Fruit fly (Drosophila melanogaster): ENCODE results near the gene Cnep1r2.

The Cnep1r2 gene

DNA sequence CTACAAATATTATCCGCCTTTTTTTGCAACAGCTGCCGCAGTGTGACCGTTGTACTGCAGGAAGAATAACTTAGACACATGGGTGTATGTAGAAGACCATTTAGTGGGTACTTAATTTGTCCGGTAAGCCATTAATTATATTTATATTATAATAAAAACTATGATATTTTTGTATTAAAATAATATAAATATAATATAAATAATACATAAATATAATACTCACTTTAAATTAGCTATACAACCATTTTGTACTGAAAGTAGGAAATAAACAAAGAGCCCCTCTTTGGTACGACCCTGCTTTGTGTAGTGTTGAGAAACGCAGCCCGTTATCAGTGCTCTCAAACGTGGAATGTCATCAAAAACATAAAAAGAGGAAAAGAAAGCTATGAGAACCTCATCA is at the start of gene Cnep1r2:
Cnep1r2 (plus strand) TSS at position 328 of the 400 bp plus-strand sequence.
- TF ChIP-seq CG12605 (GFP tag; IDR thresholded peaks at IDR 0.05) (peak; percentile 76), CG14655 (GFP tag; optimal IDR thresholded peaks at IDR 0.05) (peak; percentile 92), Pif1A (GFP tag; optimal IDR thresholded peaks at IDR 0.05) (no peak), CG32121 (GFP tag; IDR thresholded peaks at IDR 0.05) (peak; percentile 91), CG10348 (GFP tag; IDR thresholded peaks at IDR 0.05) (peak; percentile 74; the same call in 1 of the 2 replicates), CG34367 (tag; optimal IDR thresholded peaks at IDR 0.05) (peak; percentile 86), gl (tag; optimal IDR thresholded peaks at IDR 0.05) (peak; percentile 65), Snoo (tag; optimal IDR thresholded peaks at IDR 0.05) (peak; percentile 93), CG8301 (tag; optimal IDR thresholded peaks at IDR 0.05) (peak; percentile 87), CG15710 (tag; optimal IDR thresholded peaks at IDR 0.05) (peak; percentile 97), EcR (GFP tag; optimal IDR thresholded peaks at IDR 0.05) (no peak), fd96Ca (GFP tag; IDR thresholded peaks at IDR 0.05) (peak; percentile 86), CG9948 (tag; optimal IDR thresholded peaks at IDR 0.05) (peak; percentile 95), CG4496 (GFP tag; IDR thresholded peaks at IDR 0.05) (peak; percentile 94), Pif1B (GFP tag; optimal IDR thresholded peaks at IDR 0.05) (peak; percentile 86), CG8159 (tag; optimal IDR thresholded peaks at IDR 0.05) (peak; percentile 97), rn (GFP tag; IDR thresholded peaks at IDR 0.05) (peak; percentile 85), CG17806 (tag; optimal IDR thresholded peaks at IDR 0.05) (peak; percentile 95), CG13204 (GFP tag; optimal IDR thresholded peaks at IDR 0.05) (no peak), D1 (tag; optimal IDR thresholded peaks at IDR 0.05) (peak; percentile 84), Ets98B (GFP tag; IDR thresholded peaks at IDR 0.05) (peak; percentile 85)

DNA sequence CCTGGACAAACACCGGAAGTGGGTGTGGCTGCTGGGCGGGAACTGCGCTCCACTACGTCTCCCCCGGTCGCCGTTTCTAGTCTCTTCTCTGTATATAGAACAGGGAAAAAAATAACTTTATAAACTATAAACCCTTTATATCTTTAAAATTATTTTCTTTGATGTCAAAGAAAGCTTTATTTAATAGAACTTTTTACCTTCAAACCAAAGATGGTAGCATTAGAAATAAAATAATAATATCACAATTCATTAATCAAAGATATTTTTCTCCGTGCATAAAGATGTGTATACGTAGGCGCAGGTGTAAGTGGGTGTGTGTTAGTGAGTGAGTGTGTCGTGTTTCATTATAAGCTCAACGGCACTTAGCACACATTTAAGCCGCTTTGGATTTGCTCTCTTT is 38.4 kb upstream of the Cnep1r2 start:
- no peak for TF ChIP-seq CG8159 (tag; optimal IDR thresholded peaks at IDR 0.05)
- no peak for TF ChIP-seq Pif1B (GFP tag; optimal IDR thresholded peaks at IDR 0.05)
- TF ChIP-seq gl (tag; optimal IDR thresholded peaks at IDR 0.05) = no peak
- no peak for TF ChIP-seq Pif1A (GFP tag; optimal IDR thresholded peaks at IDR 0.05)
- TF ChIP-seq CG34367 (tag; optimal IDR thresholded peaks at IDR 0.05) = no peak
- no peak for TF ChIP-seq CG4496 (GFP tag; IDR thresholded peaks at IDR 0.05)
- no peak for TF ChIP-seq CG12605 (GFP tag; IDR thresholded peaks at IDR 0.05)
- TF ChIP-seq Ets98B (GFP tag; IDR thresholded peaks at IDR 0.05) = no peak

DNA sequence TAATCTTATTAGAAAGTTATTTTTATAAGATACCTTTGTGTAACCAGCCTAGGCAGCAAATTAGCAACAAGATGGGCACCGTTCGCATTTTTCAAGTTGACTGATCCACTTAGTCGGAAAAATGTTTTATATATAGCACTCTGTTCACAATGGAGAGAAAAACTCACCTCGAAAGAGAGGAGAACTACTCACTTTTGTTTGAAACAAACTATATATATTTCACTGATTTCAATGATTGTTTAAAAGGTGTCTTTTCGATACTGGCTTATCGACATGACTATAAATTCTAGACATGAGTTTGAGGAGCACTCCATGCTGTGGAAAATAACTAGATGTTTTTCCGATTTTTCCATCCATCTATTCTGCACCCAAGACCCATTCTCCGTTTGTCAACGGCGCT is 14.5 kb upstream of the Cnep1r2 start, which contains the start of gene CG42521:
CG42521 (minus strand) TSS at position 101 of the 400 bp plus-strand sequence.
- no peak for TF ChIP-seq CG17806 (tag; optimal IDR thresholded peaks at IDR 0.05)
- no peak for TF ChIP-seq CG8301 (tag; optimal IDR thresholded peaks at IDR 0.05)
- TF ChIP-seq CG9948 (tag; optimal IDR thresholded peaks at IDR 0.05) = no peak
- TF ChIP-seq CG12605 (GFP tag; IDR thresholded peaks at IDR 0.05) = no peak

DNA sequence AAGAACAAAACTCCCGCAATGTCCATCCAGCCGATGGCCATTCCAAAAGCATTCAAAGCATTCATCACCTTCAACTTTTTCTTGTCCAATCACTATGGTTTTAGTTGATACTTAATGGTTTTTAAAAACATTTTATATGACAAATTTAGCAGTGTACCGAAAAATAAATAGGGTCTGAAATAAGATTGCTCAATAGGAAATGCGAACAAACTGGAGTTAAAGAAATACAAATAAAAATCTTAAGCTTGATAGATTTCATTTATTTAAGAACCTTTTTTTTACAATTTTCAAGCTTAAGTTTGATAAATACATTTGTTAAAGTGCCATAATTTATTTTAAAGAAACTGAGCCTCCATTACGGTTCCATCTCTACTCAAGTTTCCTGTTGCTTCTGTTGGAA is 12.4 kb upstream of the Cnep1r2 start, which contains the start of gene CG43127:
CG43127 (minus strand) TSS at position 101 of the 400 bp plus-strand sequence.
- TF ChIP-seq CG4496 (GFP tag; IDR thresholded peaks at IDR 0.05) (no peak), Pif1B (GFP tag; optimal IDR thresholded peaks at IDR 0.05) (no peak), CG13204 (GFP tag; optimal IDR thresholded peaks at IDR 0.05) (no peak), CG32121 (GFP tag; IDR thresholded peaks at IDR 0.05) (no peak), CG34367 (tag; optimal IDR thresholded peaks at IDR 0.05) (no peak), Ets98B (GFP tag; IDR thresholded peaks at IDR 0.05) (no peak), CG14655 (GFP tag; optimal IDR thresholded peaks at IDR 0.05) (no peak), CG9948 (tag; optimal IDR thresholded peaks at IDR 0.05) (no peak)

DNA sequence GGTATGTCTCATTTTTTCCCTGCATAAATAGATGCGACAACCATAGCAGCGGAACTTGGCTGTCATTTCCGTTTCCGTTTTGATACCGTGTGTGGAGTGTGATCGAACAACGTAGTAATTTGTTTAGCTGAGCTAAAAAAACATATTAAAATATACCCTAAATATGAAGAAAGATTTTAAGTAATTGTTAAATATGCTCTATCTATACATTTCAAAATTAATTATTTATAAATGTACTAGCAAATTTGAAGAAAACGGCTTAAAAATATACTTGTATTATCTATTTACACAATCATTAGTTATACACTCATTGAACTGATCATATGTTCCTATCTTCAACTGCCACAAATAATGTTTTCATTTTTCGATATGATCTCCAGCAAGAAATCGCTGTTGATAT is 11.7 kb upstream of the Cnep1r2 start, which contains the start of gene CG34238:
CG34238 (plus strand) TSS at position 301 of the 400 bp plus-strand sequence.
- TF ChIP-seq fd96Ca (GFP tag; IDR thresholded peaks at IDR 0.05) (no peak), CG10348 (GFP tag; IDR thresholded peaks at IDR 0.05) (no peak), CG34367 (tag; optimal IDR thresholded peaks at IDR 0.05) (no peak), CG14655 (GFP tag; optimal IDR thresholded peaks at IDR 0.05) (no peak), CG13204 (GFP tag; optimal IDR thresholded peaks at IDR 0.05) (no peak), CG32121 (GFP tag; IDR thresholded peaks at IDR 0.05) (no peak), CG8301 (tag; optimal IDR thresholded peaks at IDR 0.05) (no peak)

DNA sequence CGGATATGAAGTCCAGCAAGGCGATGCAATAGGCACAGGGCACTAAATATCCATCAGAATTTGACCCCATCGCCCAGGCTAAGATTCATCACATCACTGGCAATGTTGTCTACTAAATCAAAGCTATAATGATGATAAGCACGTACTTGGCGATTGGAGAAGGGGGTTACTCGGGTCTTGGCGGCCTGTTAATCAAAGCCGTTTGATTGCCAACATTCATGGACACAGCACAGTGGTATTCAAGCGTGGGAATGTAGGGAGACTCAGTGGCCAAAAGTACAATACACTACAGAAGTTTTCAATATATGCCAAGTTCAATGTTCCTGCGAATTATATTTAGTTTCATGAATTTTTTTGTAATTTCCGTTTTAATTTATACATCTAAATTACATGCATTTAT is 9.6 kb upstream of the Cnep1r2 start, which contains the start of gene CG14151:
CG14151 (minus strand) TSS at position 101 of the 400 bp plus-strand sequence.
- TF ChIP-seq rn (GFP tag; IDR thresholded peaks at IDR 0.05) (no peak), CG17806 (tag; optimal IDR thresholded peaks at IDR 0.05) (no peak), CG32121 (GFP tag; IDR thresholded peaks at IDR 0.05) (no peak), CG9948 (tag; optimal IDR thresholded peaks at IDR 0.05) (no peak), CG12605 (GFP tag; IDR thresholded peaks at IDR 0.05) (no peak), D1 (tag; optimal IDR thresholded peaks at IDR 0.05) (no peak)

DNA sequence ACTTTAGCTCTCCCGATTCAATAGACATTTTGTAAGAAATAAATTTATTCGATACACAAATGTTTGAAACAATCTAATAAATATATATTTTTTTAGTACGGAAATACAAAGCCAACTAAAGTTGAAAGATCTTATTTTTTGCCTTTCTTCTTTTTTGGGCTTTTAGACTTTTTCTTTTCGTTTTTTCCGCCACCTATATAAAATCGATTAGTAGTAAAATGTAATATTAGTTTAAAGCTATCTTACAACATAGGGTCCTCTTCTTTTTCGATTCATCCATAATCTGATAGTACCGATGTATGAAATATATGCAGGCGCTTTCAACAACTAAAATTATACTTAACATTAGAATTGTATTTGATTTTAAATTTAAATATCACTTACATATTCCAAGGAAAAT is 8.0 kb upstream of the Cnep1r2 start, which contains the start of gene CG42536:
CG42536 (minus strand) TSS at position 101 of the 400 bp plus-strand sequence.
- TF ChIP-seq CG8301 (tag; optimal IDR thresholded peaks at IDR 0.05) (no peak), CG8159 (tag; optimal IDR thresholded peaks at IDR 0.05) (no peak), CG12605 (GFP tag; IDR thresholded peaks at IDR 0.05) (no peak), CG9948 (tag; optimal IDR thresholded peaks at IDR 0.05) (no peak), CG17806 (tag; optimal IDR thresholded peaks at IDR 0.05) (no peak), CG13204 (GFP tag; optimal IDR thresholded peaks at IDR 0.05) (no peak), Pif1B (GFP tag; optimal IDR thresholded peaks at IDR 0.05) (no peak), CG34367 (tag; optimal IDR thresholded peaks at IDR 0.05) (no peak), CG10348 (GFP tag; IDR thresholded peaks at IDR 0.05) (no peak), CG14655 (GFP tag; optimal IDR thresholded peaks at IDR 0.05) (no peak), fd96Ca (GFP tag; IDR thresholded peaks at IDR 0.05) (no peak), Snoo (tag; optimal IDR thresholded peaks at IDR 0.05) (no peak), Ets98B (GFP tag; IDR thresholded peaks at IDR 0.05) (no peak), gl (tag; optimal IDR thresholded peaks at IDR 0.05) (no peak), CG4496 (GFP tag; IDR thresholded peaks at IDR 0.05) (no peak), D1 (tag; optimal IDR thresholded peaks at IDR 0.05) (no peak), EcR (GFP tag; optimal IDR thresholded peaks at IDR 0.05) (no peak), Pif1A (GFP tag; optimal IDR thresholded peaks at IDR 0.05) (no peak)

Measured in whole organism, pupa.